Worm (Caenorhabditis elegans) whole organism, early embryonic: ENCODE measurements around the gene gon-4.

Experiments used
- B0310.2 ChIP-seq: sonication (generic microtip); optimal IDR thresholded peaks from 2 replicates; lab custom pipeline; 2016; ENCODE audit warnings: mild to moderate bottlenecking, missing genetic modification characterization, missing compliant biosample characterization
- aly-1 ChIP-seq: sonication (generic microtip); optimal IDR thresholded peaks from 2 replicates; lab custom pipeline; 2016; ENCODE audit warnings: missing genetic modification characterization, missing compliant biosample characterization
- ama-1 ChIP-seq: fragments of 150-350 bp; optimal IDR thresholded peaks from 2 replicates; lab custom pipeline; 2014
- ets-7 ChIP-seq: sonication (generic microtip); optimal IDR thresholded peaks from 2 replicates; lab custom pipeline; 2016; ENCODE audit warnings: missing genotype, missing genetic modification characterization, missing compliant biosample characterization
- scrt-1 ChIP-seq: fragments of 200-800 bp; sonication (Bioruptor generic); IDR thresholded peaks from 2 replicates; pipeline ENCODE4 v1.3.6; 2022; ENCODE audit warnings: missing genetic modification characterization, missing compliant biosample characterization
- tbx-37 ChIP-seq: fragments of 200-800 bp; sonication (Bioruptor generic); conservative IDR thresholded peaks from 2 replicates; pipeline ENCODE4 v1.3.6; 2022; ENCODE audit warnings: missing genetic modification reagents, missing genetic modification characterization, missing compliant biosample characterization

ce11 chrIV:10245666-10246210 is 48.1 kb downstream of the gon-4 start, which contains the start of gene F01G10.10:
- TF ChIP-seq scrt-1 (GFP tag; lab: Robert Waterston, UW) = no peak
- no peak for TF ChIP-seq B0310.2 (tag; lab: Kevin White, UChicago)
- no peak for TF ChIP-seq ets-7 (tag; lab: Kevin White, UChicago)
- no peak for TF ChIP-seq tbx-37 (GFP tag; lab: Robert Waterston, UW)
- TF ChIP-seq ama-1 (lab: Kevin White, UChicago) = no peak
- TF ChIP-seq aly-1 (tag; lab: Kevin White, UChicago) = no peak
